Fruit fly (Drosophila melanogaster) whole organism, embryonic: ENCODE results near the gene Vinc.

ENCODE experiments used
- Chrac-16 ChIP-seq: fragments of 200-800 bp; sonication (Bioruptor generic); optimal IDR thresholded peaks from 3 replicates; lab custom pipeline; 2016; ENCODE audit warnings: missing biosample characterization, missing genetic modification characterization
- tin ChIP-seq: fragments of 200-800 bp; sonication (Bioruptor generic); optimal IDR thresholded peaks from 3 replicates; lab custom pipeline; 2016; ENCODE audit warnings: missing biosample characterization, missing genetic modification characterization

DNA sequence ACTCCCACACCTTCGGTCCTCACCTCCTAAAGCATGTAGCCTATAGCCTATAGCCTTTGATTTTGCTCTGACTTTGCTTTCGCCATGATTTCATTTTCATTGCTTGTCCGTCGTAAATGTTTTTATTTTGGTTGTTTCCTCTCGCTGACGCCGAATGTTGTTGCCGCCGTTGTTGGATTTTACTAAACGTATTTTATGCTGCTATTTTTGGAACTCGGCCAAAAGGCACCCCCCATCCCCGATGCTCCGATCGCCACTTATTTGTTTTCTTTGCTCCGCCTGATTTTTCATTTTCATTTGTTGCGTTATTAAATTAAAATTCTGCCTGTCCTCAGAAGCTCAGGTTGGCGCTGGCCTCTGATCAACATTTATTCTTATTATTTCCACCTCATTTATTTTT, 3.1 kb downstream of the Vinc start:
- no peak for TF ChIP-seq Chrac-16 (GFP tag; lab: Kevin White, UChicago)
- no peak for TF ChIP-seq tin (GFP tag; lab: Kevin White, UChicago)
